Fruit fly (Drosophila melanogaster): ENCODE data around the gene CG32579.

dm6 chrX:16323063-16323462 lies at the start of gene CG32579, which contains the start of gene CG9917:
- no peak for TF ChIP-seq CG7045 (GFP tag; optimal IDR thresholded peaks at IDR 0.05)
- peak; percentile 17 for TF ChIP-seq CG14711 (tag; optimal IDR thresholded peaks at IDR 0.05)
- no peak for TF ChIP-seq kay (GFP tag; ENCODE audit: borderline replicate concordance)
- TF ChIP-seq cic (GFP tag; optimal IDR thresholded peaks at IDR 0.05), result no peak
- TF ChIP-seq ovo (GFP tag; optimal IDR thresholded peaks at IDR 0.05), result no peak
- peak; percentile 50 for TF ChIP-seq bab1 (GFP tag; optimal IDR thresholded peaks at IDR 0.05)
- no peak for TF ChIP-seq pad (GFP tag; optimal IDR thresholded peaks at IDR 0.05)
